Worm (Caenorhabditis elegans): ENCODE results near the gene Y16B4A.2.

ce11 chrX:14787557-14787932 lies 15.9 kb upstream of the Y16B4A.2 start:
- no peak for TF ChIP-seq flt-1 (GFP tag; IDR thresholded peaks at IDR 0.05)
- TF ChIP-seq ztf-23 (GFP tag; IDR thresholded peaks at IDR 0.05) = no peak
- no peak for TF ChIP-seq cog-1 (tag; optimal IDR thresholded peaks at IDR 0.05)
- TF ChIP-seq ref-1 (GFP tag; conservative IDR thresholded peaks at IDR 0.05) = no peak
- no peak for TF ChIP-seq med-1 (GFP tag; optimal IDR thresholded peaks at IDR 0.05; ENCODE audit: insufficient read depth)
- TF ChIP-seq T22C8.4 (GFP tag; IDR thresholded peaks at IDR 0.05) = no peak
- no peak for TF ChIP-seq tab-1 (GFP tag; IDR thresholded peaks at IDR 0.05)
- no peak for TF ChIP-seq ztf-29 (GFP tag; IDR thresholded peaks at IDR 0.05)
